Fruit fly (Drosophila melanogaster) whole organism, embryonic: ENCODE measurements around the gene CG34256.

Experiments
- ATbp ChIP-seq: fragments of 200-800 bp; sonication (Bioruptor generic); optimal IDR thresholded peaks from 2 replicates; lab custom pipeline; 2017; ENCODE audit warnings: missing biosample characterization, mild to moderate bottlenecking, missing genetic modification characterization, missing genetic modification reagents
- Blimp-1 ChIP-seq: fragments of 200-800 bp; sonication (Bioruptor generic); optimal IDR thresholded peaks from 3 replicates; lab custom pipeline; 2018; ENCODE audit warnings: missing biosample characterization, missing genetic modification characterization, mild to moderate bottlenecking, moderate library complexity, missing genetic modification reagents
- CG11456 ChIP-seq: fragments of 200-800 bp; sonication (Bioruptor generic); IDR thresholded peaks from 3 replicates; pipeline ENCODE4 v1.3.6; 2022; ENCODE audit warnings: missing biosample characterization, missing genetic modification characterization
- CG12236 ChIP-seq: fragments of 200-800 bp; sonication (Bioruptor generic); optimal IDR thresholded peaks from 2 replicates; lab custom pipeline; 2016; ENCODE audit warnings: missing biosample characterization, missing genetic modification characterization
- CG1233 ChIP-seq: fragments of 200-800 bp; sonication (Bioruptor generic); optimal IDR thresholded peaks from 4 replicates; lab custom pipeline; 2018; ENCODE audit warnings: missing biosample characterization, mild to moderate bottlenecking, missing genetic modification characterization
- CG15269 ChIP-seq: fragments of 200-800 bp; sonication (Bioruptor generic); optimal IDR thresholded peaks from 2 replicates; lab custom pipeline; 2018; ENCODE audit warnings: missing biosample characterization, mild to moderate bottlenecking, missing genetic modification characterization, moderate library complexity
- CG1602 ChIP-seq: fragments of 200-800 bp; sonication (Bioruptor generic); optimal IDR thresholded peaks from 3 replicates; lab custom pipeline; 2016; ENCODE audit warnings: missing biosample characterization, missing genetic modification characterization
- CG17612 ChIP-seq: fragments of 200-800 bp; sonication (Bioruptor generic); IDR thresholded peaks from 2 replicates; pipeline ENCODE4 v1.3.6; 2022; ENCODE audit warnings: missing biosample characterization, missing genetic modification characterization
- CG17829 ChIP-seq: fragments of 200-800 bp; optimal IDR thresholded peaks from 2 replicates; lab custom pipeline; 2019; ENCODE audit warnings: missing biosample characterization, mild to moderate bottlenecking, missing genetic modification characterization, moderate library complexity
- CG18599 ChIP-seq: fragments of 200-800 bp; sonication (Bioruptor generic); optimal IDR thresholded peaks from 3 replicates; lab custom pipeline; 2017; ENCODE audit warnings: missing biosample characterization, missing genetic modification characterization, mild to moderate bottlenecking, moderate library complexity, missing genetic modification reagents
- CG2199 ChIP-seq: fragments of 200-800 bp; sonication (Bioruptor generic); IDR thresholded peaks from 3 replicates; pipeline ENCODE4 v1.3.6; 2022; ENCODE audit warnings: missing biosample characterization, missing genetic modification characterization
- CG31224 ChIP-seq: fragments of 200-800 bp; sonication (Bioruptor generic); IDR thresholded peaks from 2 replicates; pipeline ENCODE4 v1.3.6; 2022; ENCODE audit warnings: missing biosample characterization, missing genetic modification characterization
- CG32532 ChIP-seq: fragments of 200-800 bp; sonication (Bioruptor generic); IDR thresholded peaks from 2 replicates; pipeline ENCODE4 v1.3.6; 2022; ENCODE audit warnings: missing biosample characterization, missing genetic modification characterization
- CG3281 ChIP-seq: fragments of 200-800 bp; sonication (Bioruptor generic); optimal IDR thresholded peaks from 3 replicates; lab custom pipeline; 2017; ENCODE audit warnings: missing biosample characterization, mild to moderate bottlenecking, missing genetic modification characterization
- CG42726 ChIP-seq: fragments of 200-800 bp; sonication (Bioruptor generic); IDR thresholded peaks from 2 replicates; pipeline ENCODE4 v1.3.6; 2022; ENCODE audit warnings: missing biosample characterization, missing genetic modification characterization; ENCODE audit not compliant: partially characterized antibody
- CG6791 ChIP-seq: fragments of 200-800 bp; sonication (Bioruptor generic); IDR thresholded peaks from 3 replicates; pipeline ENCODE4 v1.3.6; 2022; ENCODE audit warnings: missing biosample characterization, missing genetic modification characterization; ENCODE audit not compliant: partially characterized antibody
- CG8944 ChIP-seq: fragments of 200-800 bp; sonication (Bioruptor generic); optimal IDR thresholded peaks from 3 replicates; lab custom pipeline; 2016; ENCODE audit warnings: missing biosample characterization, missing genetic modification characterization
- CG9437 ChIP-seq: fragments of 200-800 bp; sonication (Bioruptor generic); optimal IDR thresholded peaks from 2 replicates; lab custom pipeline; 2018; ENCODE audit warnings: missing biosample characterization, mild to moderate bottlenecking, missing genetic modification characterization
- CTCF ChIP-seq: fragments of 200-800 bp; sonication (Bioruptor generic); optimal IDR thresholded peaks from 2 replicates; lab custom pipeline; 2017; ENCODE audit warnings: missing biosample characterization, mild to moderate bottlenecking, missing genetic modification characterization, moderate library complexity
- Dek ChIP-seq: fragments of 200-800 bp; sonication (Bioruptor generic); optimal IDR thresholded peaks from 3 replicates; lab custom pipeline; 2019; ENCODE audit warnings: missing biosample characterization, mild to moderate bottlenecking, missing genetic modification characterization, moderate library complexity
- Dfd ChIP-seq, 2 experiments: fragments of >200 bp; optimal IDR thresholded peaks; 2 replicates each; lab custom pipeline; 2017; ENCODE audit warnings: missing biosample characterization in 2 of 2, missing genetic modification characterization in 2 of 2
- Dip3 ChIP-seq: fragments of 200-800 bp; sonication (Bioruptor generic); optimal IDR thresholded peaks from 3 replicates; lab custom pipeline; 2016; ENCODE audit warnings: missing biosample characterization, missing genetic modification characterization
- Doc2 ChIP-seq: fragments of 200-800 bp; sonication (Bioruptor generic); IDR thresholded peaks from 2 replicates; pipeline ENCODE4 v1.3.6; 2022; ENCODE audit warnings: missing biosample characterization, missing genetic modification characterization
- Gug ChIP-seq: fragments of 200-800 bp; sonication (Bioruptor generic); IDR thresholded peaks from 4 replicates; pipeline ENCODE4 v1.3.6; 2022; ENCODE audit warnings: missing biosample characterization, missing genetic modification characterization
- H2.0 ChIP-seq: fragments of 200-800 bp; sonication (Bioruptor generic); IDR thresholded peaks from 2 replicates; pipeline ENCODE4 v1.3.6; 2022; ENCODE audit warnings: missing biosample characterization, missing genetic modification characterization
- Hr3 ChIP-seq: fragments of 200-800 bp; sonication (Bioruptor generic); optimal IDR thresholded peaks from 3 replicates; lab custom pipeline; 2016; ENCODE audit warnings: missing biosample characterization, missing genetic modification characterization
- Hr39 ChIP-seq: fragments of >200 bp; optimal IDR thresholded peaks from 2 replicates; lab custom pipeline; 2017
- MESR4 ChIP-seq: fragments of 200-800 bp; sonication (Bioruptor generic); optimal IDR thresholded peaks from 2 replicates; lab custom pipeline; 2018; ENCODE audit warnings: missing biosample characterization, mild to moderate bottlenecking, missing genetic modification characterization, moderate library complexity
- NC2α ChIP-seq: fragments of 200-800 bp; sonication (Bioruptor generic); optimal IDR thresholded peaks from 2 replicates; lab custom pipeline; 2016; ENCODE audit warnings: missing biosample characterization, missing genetic modification characterization
- Neu2 ChIP-seq: fragments of 200-800 bp; sonication (Bioruptor generic); optimal IDR thresholded peaks from 3 replicates; lab custom pipeline; 2016; ENCODE audit warnings: missing biosample characterization, missing genetic modification characterization, borderline replicate concordance
- Oli ChIP-seq: fragments of 200-800 bp; sonication (Bioruptor generic); optimal IDR thresholded peaks from 2 replicates; lab custom pipeline; 2018; ENCODE audit warnings: missing biosample characterization, mild to moderate bottlenecking, missing genetic modification characterization, moderate library complexity
- Six4 ChIP-seq: fragments of 200-800 bp; sonication (Bioruptor generic); optimal IDR thresholded peaks from 2 replicates; lab custom pipeline; 2016; ENCODE audit warnings: missing biosample characterization, missing genetic modification characterization
- br ChIP-seq: fragments of >200 bp; optimal IDR thresholded peaks from 2 replicates; lab custom pipeline; 2017
- dmrt11E ChIP-seq: fragments of 200-800 bp; sonication (Bioruptor generic); optimal IDR thresholded peaks from 3 replicates; lab custom pipeline; 2018; ENCODE audit warnings: missing biosample characterization, mild to moderate bottlenecking, missing genetic modification characterization, moderate library complexity
- dpn ChIP-seq, 2 experiments: fragments of 200-800 bp; sonication (Bioruptor generic); optimal IDR thresholded peaks; 3 replicates each; lab custom pipeline; 2016; ENCODE audit warnings: missing biosample characterization in 2 of 2, missing genetic modification characterization in 2 of 2
- dysf ChIP-seq: fragments of 200-800 bp; sonication (Bioruptor generic); IDR thresholded peaks from 3 replicates; pipeline ENCODE4 v1.3.6; 2022; ENCODE audit warnings: missing biosample characterization, missing genetic modification characterization
- fu2 ChIP-seq: fragments of 200-800 bp; sonication (Bioruptor generic); optimal IDR thresholded peaks from 2 replicates; lab custom pipeline; 2016; ENCODE audit warnings: missing biosample characterization, missing genetic modification characterization
- gcm ChIP-seq: fragments of 200-800 bp; sonication (Bioruptor generic); optimal IDR thresholded peaks from 2 replicates; lab custom pipeline; 2019; ENCODE audit warnings: missing biosample characterization, mild to moderate bottlenecking, missing genetic modification characterization, moderate library complexity
- klu ChIP-seq: fragments of 200-800 bp; sonication (Bioruptor generic); IDR thresholded peaks from 2 replicates; pipeline ENCODE4 v1.3.6; 2022; ENCODE audit warnings: missing biosample characterization, missing genetic modification characterization
- mam ChIP-seq: fragments of 200-800 bp; sonication (Bioruptor generic); optimal IDR thresholded peaks from 3 replicates; lab custom pipeline; 2016; ENCODE audit warnings: missing biosample characterization, missing genetic modification characterization
- nerfin-2 ChIP-seq: fragments of 200-800 bp; sonication (Bioruptor generic); IDR thresholded peaks from 2 replicates; pipeline ENCODE4 v1.3.6; 2022; ENCODE audit warnings: missing biosample characterization, missing genetic modification characterization; ENCODE audit not compliant: partially characterized antibody
- odd ChIP-seq: fragments of 200-800 bp; sonication (Bioruptor generic); optimal IDR thresholded peaks from 2 replicates; lab custom pipeline; 2017; ENCODE audit warnings: missing biosample characterization, mild to moderate bottlenecking, missing genetic modification characterization
- pan ChIP-seq, 4 experiments: fragments of >200 bp in 3 of 4; fragments of 200-800 bp in 1 of 4; sonication (Bioruptor generic) in 1 of 4; optimal IDR thresholded peaks in 3 of 4; IDR thresholded peaks in 1 of 4; 2 replicates each; pipeline versions ENCODE4 v1.3.6 to Lab custom; 2017 to 2022; ENCODE audit warnings: missing biosample characterization in 2 of 4, missing genetic modification characterization in 2 of 4, mixed read lengths in 1 of 4
- scrt ChIP-seq: fragments of 200-800 bp; sonication (Bioruptor generic); optimal IDR thresholded peaks from 2 replicates; lab custom pipeline; 2018; ENCODE audit warnings: missing biosample characterization, mild to moderate bottlenecking, missing genetic modification characterization, moderate library complexity
- seq ChIP-seq: fragments of 200-800 bp; sonication (Bioruptor generic); IDR thresholded peaks from 2 replicates; pipeline ENCODE4 v1.3.6; 2022; ENCODE audit warnings: missing biosample characterization, missing genetic modification characterization
- sqz ChIP-seq: fragments of 200-800 bp; sonication (Bioruptor generic); optimal IDR thresholded peaks from 3 replicates; lab custom pipeline; 2018; ENCODE audit warnings: missing biosample characterization, mild to moderate bottlenecking, missing genetic modification characterization
- tap ChIP-seq: fragments of 200-800 bp; optimal IDR thresholded peaks from 3 replicates; lab custom pipeline; 2019; ENCODE audit warnings: missing biosample characterization, mild to moderate bottlenecking, missing genetic modification characterization, moderate library complexity
- toy ChIP-seq: fragments of 200-800 bp; sonication (Bioruptor generic); IDR thresholded peaks from 2 replicates; pipeline ENCODE4 v1.3.6; 2022; ENCODE audit warnings: missing biosample characterization, missing genetic modification characterization
- tx ChIP-seq: fragments of 200-800 bp; sonication (Bioruptor generic); optimal IDR thresholded peaks from 2 replicates; lab custom pipeline; 2016; ENCODE audit warnings: missing biosample characterization, missing genetic modification characterization
- zfh2 ChIP-seq: fragments of 200-800 bp; sonication (Bioruptor generic); optimal IDR thresholded peaks from 2 replicates; lab custom pipeline; 2016; ENCODE audit warnings: missing biosample characterization, missing genetic modification characterization

CG34256 gene

dm6 chr3L:18996030-18996773, 6.6 kb upstream of the CG34256 start (continued):
- TF ChIP-seq tx (GFP tag; lab: Kevin White, UChicago) (peak; percentile 43), CG17829 (peak; percentile 45), CG17612 (peak; percentile 57), Blimp-1 (GFP tag; lab: Kevin White, UChicago) (peak; percentile 38), H2.0 (GFP tag; lab: Robert Waterston, UW) (peak; percentile 42; the same call in 1 of the 2 replicates), zfh2 (GFP tag; lab: Kevin White, UChicago) (peak; percentile 88), br (lab: Kevin White, UChicago) (no peak), CG18599 (GFP tag; lab: Kevin White, UChicago) (peak; percentile 83), Dfd (GFP tag; optimal IDR thresholded peaks at IDR 0.05; lab: Kevin White, UChicago) (no peak), tap (peak; percentile 33), CG1602 (GFP tag; lab: Kevin White, UChicago) (peak; percentile 57), Hr3 (peak; percentile 50), seq (GFP tag; lab: Robert Waterston, UW) (peak; percentile 19; the same call in 1 of the 2 replicates), CG11456 (GFP tag; lab: Robert Waterston, UW) (peak; percentile 79; the same call in 2 of the 3 replicates), ATbp (peak; percentile 27), CG9437 (peak; percentile 85), Doc2 (GFP tag; lab: Robert Waterston, UW) (no peak), Hr39 (lab: Kevin White, UChicago) (no peak), CTCF (GFP tag; lab: Kevin White, UChicago) (peak; percentile 13), nerfin-2 (GFP tag; lab: Robert Waterston, UW) (no peak), odd (GFP tag; lab: Kevin White, UChicago) (peak; percentile 10), dysf (GFP tag; lab: Robert Waterston, UW) (peak; percentile 85), dmrt11E (tag; lab: Kevin White, UChicago) (no peak), Dek (tag; lab: Kevin White, UChicago) (peak; percentile 72), MESR4 (GFP tag; lab: Kevin White, UChicago) (no peak), Dip3 (GFP tag; lab: Kevin White, UChicago) (peak; percentile 81), fu2 (GFP tag; lab: Kevin White, UChicago) (peak; percentile 81), pan (optimal IDR thresholded peaks at IDR 0.05; lab: Kevin White, UChicago) (no peak), pan (GFP tag; optimal IDR thresholded peaks at IDR 0.05 in 1 of 2, IDR thresholded peaks at IDR 0.05 in 1 of 2) (peak in 1 of 2 experiments; percentile 59), mam (GFP tag; lab: Kevin White, UChicago) (peak; percentile 76), CG2199 (0 out of 3 replicates have a peak, but pooled peaks have one; percentile 15), Gug (peak; percentile 86), dpn (GFP tag; optimal IDR thresholded peaks at IDR 0.05; lab: Kevin White, UChicago) (peak; percentile 69 to 72), CG32532 (GFP tag; lab: Robert Waterston, UW) (peak; percentile 81), Six4 (GFP tag; lab: Kevin White, UChicago) (peak; percentile 24), CG15269 (peak; percentile 71), Oli (tag; lab: Kevin White, UChicago) (peak; percentile 79), CG1233 (peak; percentile 59), klu (GFP tag; lab: Robert Waterston, UW) (peak; percentile 73), CG8944 (peak; percentile 28), sqz (GFP tag; lab: Kevin White, UChicago) (no peak), Neu2 (GFP tag; lab: Kevin White, UChicago) (no peak), scrt (GFP tag; lab: Kevin White, UChicago) (no peak), CG6791 (0 out of 3 replicates have a peak, but pooled peaks have one; percentile 37), CG42726 (GFP tag; lab: Robert Waterston, UW) (no peak), CG12236 (GFP tag; lab: Kevin White, UChicago) (no peak), CG31224 (GFP tag; lab: Robert Waterston, UW) (peak; percentile 74), toy (GFP tag; lab: Robert Waterston, UW) (no peak), gcm (no peak), CG3281 (peak; percentile 87), NC2α (GFP tag; lab: Kevin White, UChicago) (no peak)
